Worm (Caenorhabditis elegans) whole organism, young adult: ENCODE results near the gene F01D5.10.
A peak's percentile ranks its signal among the peaks of the same experiment; 100 is the strongest.
"Not testable (repeated sequence)": the region's sequence is repeated elsewhere in the genome, so short reads cannot be mapped to it uniquely, and the experiment has no call there.

ENCODE experiments used
- F49E8.2 ChIP-seq: sonication (generic microtip); optimal IDR thresholded peaks from 3 replicates; lab custom pipeline; 2017; ENCODE audit warnings: missing genetic modification characterization, mild to moderate bottlenecking, missing compliant biosample characterization, antibody characterized with exemption, moderate library complexity; ENCODE audit not compliant: insufficient read depth
- akir-1 ChIP-seq: fragments of 200-800 bp; sonication (Bioruptor generic); optimal IDR thresholded peaks from 2 replicates; lab custom pipeline; 2018; ENCODE audit warnings: mild to moderate bottlenecking, missing genetic modification characterization, moderate library complexity, missing compliant biosample characterization
- ama-1 ChIP-seq, 3 experiments: fragments of 150-350 bp in 1 of 3; sonication (generic microtip) in 2 of 3; optimal IDR thresholded peaks; 2 replicates each; lab custom pipeline; 2014 to 2018; ENCODE audit warnings: missing biosample characterization in 2 of 3, missing genetic modification characterization in 2 of 3, missing genetic modification reagents in 2 of 3
- attf-6 ChIP-seq: fragments of 200-800 bp; sonication (Bioruptor generic); IDR thresholded peaks from 2 replicates; pipeline ENCODE4 v1.3.6; 2022; ENCODE audit warnings: missing genetic modification reagents, missing genetic modification characterization, missing compliant biosample characterization
- nfya-1 ChIP-seq: sonication (generic microtip); optimal IDR thresholded peaks from 2 replicates; lab custom pipeline; 2017; ENCODE audit warnings: antibody characterized with exemption, missing compliant biosample characterization, missing genetic modification characterization, borderline replicate concordance; ENCODE audit not compliant: insufficient read depth
- nhr-90 ChIP-seq: sonication (generic microtip); optimal IDR thresholded peaks from 2 replicates; lab custom pipeline; 2016; ENCODE audit warnings: missing genotype, mild to moderate bottlenecking, missing genetic modification characterization, missing compliant biosample characterization
- pha-4 ChIP-seq: fragments of 150-350 bp; sonication (generic microtip); optimal IDR thresholded peaks from 2 replicates; lab custom pipeline; 2014; ENCODE audit warnings: missing biosample characterization, missing genetic modification reagents, missing genetic modification characterization
- rcor-1 ChIP-seq: fragments of 200-800 bp; sonication (Bioruptor generic); IDR thresholded peaks from 2 replicates; pipeline ENCODE4 v1.3.6; 2022; ENCODE audit warnings: missing genetic modification reagents, missing genetic modification characterization, missing compliant biosample characterization
- repo-1 ChIP-seq: sonication (generic microtip); optimal IDR thresholded peaks from 2 replicates; lab custom pipeline; 2017; ENCODE audit warnings: mild to moderate bottlenecking, missing genetic modification characterization, missing compliant biosample characterization
- snpc-4 ChIP-seq, 5 experiments: fragments of 150-350 bp in 1 of 5; sonication (generic microtip) in 4 of 5; optimal IDR thresholded peaks; 2 replicates each; lab custom pipeline; 2014 to 2018; ENCODE audit warnings: missing genetic modification characterization in 5 of 5, missing biosample characterization in 3 of 5, antibody characterized with exemption in 2 of 5, mild to moderate bottlenecking in 2 of 5, missing compliant biosample characterization in 2 of 5, missing genotype in 2 of 5, moderate library complexity in 2 of 5, missing genetic modification reagents in 1 of 5
- tbx-9 ChIP-seq: sonication (generic microtip); optimal IDR thresholded peaks from 2 replicates; lab custom pipeline; 2016; ENCODE audit warnings: borderline replicate concordance, missing genetic modification characterization, inconsistent platforms, missing compliant biosample characterization
- unc-62 ChIP-seq: fragments of 150-350 bp; optimal IDR thresholded peaks from 2 replicates; lab custom pipeline; 2014; ENCODE audit warnings: missing biosample characterization, missing genetic modification reagents, missing genetic modification characterization

DNA sequence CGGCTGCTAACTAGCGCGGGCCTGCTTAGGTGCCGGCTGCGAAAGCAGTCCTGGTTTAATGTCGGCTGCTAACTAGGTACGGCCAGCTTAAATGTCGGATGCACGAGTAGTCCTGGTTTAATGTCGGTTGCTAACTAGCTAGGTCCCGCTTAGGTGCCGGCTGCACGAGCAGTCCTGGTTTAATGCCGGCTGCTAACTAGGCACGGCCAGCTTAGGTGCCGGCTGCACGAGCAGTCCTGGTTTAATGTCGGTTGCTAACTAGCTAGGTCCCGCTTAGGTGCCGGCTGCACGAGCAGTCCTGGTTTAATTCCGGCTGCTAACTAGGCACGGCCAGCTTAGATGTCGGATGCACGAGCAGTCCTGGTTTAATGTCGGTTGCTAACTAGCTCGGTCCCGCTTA lies 53.1 kb downstream of the F01D5.10 start:
- TF ChIP-seq unc-62 (GFP tag; lab: Kevin White, UChicago); snpc-4 (GFP tag; optimal IDR thresholded peaks at IDR 0.05; lab: Kevin White, UChicago); F49E8.2; nhr-90; rcor-1; repo-1 (tag; lab: Kevin White, UChicago); akir-1 (GFP tag; lab: Kevin White, UChicago); attf-6 (GFP tag; lab: Robert Waterston, UW); ama-1 (optimal IDR thresholded peaks at IDR 0.05; lab: Kevin White, UChicago); ama-1 (GFP tag; optimal IDR thresholded peaks at IDR 0.05; lab: Kevin White, UChicago); tbx-9; pha-4 (tag; lab: Kevin White, UChicago); nfya-1: not testable (repeated sequence)
- TF ChIP-seq snpc-4 (tag; optimal IDR thresholded peaks at IDR 0.05; lab: Kevin White, UChicago) = peak in 1 of 4 experiments; percentile 47
